Fruit fly (Drosophila melanogaster): Measurements from ENCODE around the gene nau.

The nau gene

DNA sequence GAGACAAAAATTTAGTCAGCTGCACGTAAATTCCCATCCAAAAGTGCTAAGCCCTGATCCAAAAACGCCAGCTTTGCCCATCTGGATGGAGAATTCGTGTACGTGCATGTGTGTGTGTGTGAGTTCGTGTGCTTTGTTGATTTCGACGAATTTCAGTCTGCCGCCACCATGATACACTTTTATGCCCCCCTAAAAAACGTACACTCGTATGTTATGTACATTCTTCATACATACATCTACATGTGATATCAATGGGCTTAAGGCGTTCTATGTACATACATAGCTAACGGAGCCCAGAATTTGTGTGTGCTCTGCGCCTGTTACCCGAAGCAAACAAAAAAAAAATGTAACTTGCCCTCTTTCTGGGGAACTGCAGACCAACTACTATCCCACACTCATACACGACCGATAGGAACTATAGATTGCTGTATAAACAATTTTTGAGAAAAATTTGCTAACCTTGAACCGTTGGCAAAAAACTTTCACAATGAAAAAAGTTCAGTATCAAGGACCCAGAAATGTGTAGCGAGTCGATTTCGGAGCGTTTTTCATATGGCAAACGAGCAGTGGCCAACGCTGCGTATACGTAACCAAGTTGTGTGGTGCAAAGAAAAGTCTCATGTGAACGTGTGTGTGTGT, 7.7 kb upstream of the nau start (continued):
- TF ChIP-seq slp2 (GFP tag; optimal IDR thresholded peaks at IDR 0.05) (no peak), mirr (GFP tag; optimal IDR thresholded peaks at IDR 0.05) (peak; percentile 63), CG7357 (GFP tag; IDR thresholded peaks at IDR 0.05) (no peak), abd-A (tag; optimal IDR thresholded peaks at IDR 0.05) (peak; percentile 71), Xbp1 (GFP tag; optimal IDR thresholded peaks at IDR 0.05) (no peak), ems (GFP tag; optimal IDR thresholded peaks at IDR 0.05) (no peak), chif (GFP tag; optimal IDR thresholded peaks at IDR 0.05) (no peak), Lpt (GFP tag; optimal IDR thresholded peaks at IDR 0.05) (no peak), CG10979 (tag; optimal IDR thresholded peaks at IDR 0.05) (no peak), CG31441 (GFP tag; IDR thresholded peaks at IDR 0.05) (no peak), CG7987 (GFP tag; optimal IDR thresholded peaks at IDR 0.05) (peak; percentile 23), chn (GFP tag; optimal IDR thresholded peaks at IDR 0.05) (no peak), CG9932 (GFP tag; IDR thresholded peaks at IDR 0.05) (no peak), dm (GFP tag; optimal IDR thresholded peaks at IDR 0.05) (no peak), Hmx (GFP tag; optimal IDR thresholded peaks at IDR 0.05) (no peak), CG11696 (GFP tag; IDR thresholded peaks at IDR 0.05) (no peak), gro (GFP tag; optimal IDR thresholded peaks at IDR 0.05) (no peak), CG9797 (GFP tag; optimal IDR thresholded peaks at IDR 0.05) (no peak), gem (tag; optimal IDR thresholded peaks at IDR 0.05) (no peak), emc (GFP tag; optimal IDR thresholded peaks at IDR 0.05) (no peak), sr (GFP tag; IDR thresholded peaks at IDR 0.05) (no peak), Sry-δ (GFP tag; optimal IDR thresholded peaks at IDR 0.05) (no peak), CG17612 (GFP tag; IDR thresholded peaks at IDR 0.05) (0 out of 2 replicates have a peak, but pooled peaks have one; percentile 7), CG11560 (tag; IDR thresholded peaks at IDR 0.05) (no peak), crol (GFP tag; IDR thresholded peaks at IDR 0.05) (no peak), crp (GFP tag; optimal IDR thresholded peaks at IDR 0.05) (no peak), fu2 (GFP tag; optimal IDR thresholded peaks at IDR 0.05) (no peak), ken (GFP tag; IDR thresholded peaks at IDR 0.05) (no peak), CHES-1-like (GFP tag; optimal IDR thresholded peaks at IDR 0.05) (no peak), CG3995 (GFP tag; optimal IDR thresholded peaks at IDR 0.05) (no peak)

DNA sequence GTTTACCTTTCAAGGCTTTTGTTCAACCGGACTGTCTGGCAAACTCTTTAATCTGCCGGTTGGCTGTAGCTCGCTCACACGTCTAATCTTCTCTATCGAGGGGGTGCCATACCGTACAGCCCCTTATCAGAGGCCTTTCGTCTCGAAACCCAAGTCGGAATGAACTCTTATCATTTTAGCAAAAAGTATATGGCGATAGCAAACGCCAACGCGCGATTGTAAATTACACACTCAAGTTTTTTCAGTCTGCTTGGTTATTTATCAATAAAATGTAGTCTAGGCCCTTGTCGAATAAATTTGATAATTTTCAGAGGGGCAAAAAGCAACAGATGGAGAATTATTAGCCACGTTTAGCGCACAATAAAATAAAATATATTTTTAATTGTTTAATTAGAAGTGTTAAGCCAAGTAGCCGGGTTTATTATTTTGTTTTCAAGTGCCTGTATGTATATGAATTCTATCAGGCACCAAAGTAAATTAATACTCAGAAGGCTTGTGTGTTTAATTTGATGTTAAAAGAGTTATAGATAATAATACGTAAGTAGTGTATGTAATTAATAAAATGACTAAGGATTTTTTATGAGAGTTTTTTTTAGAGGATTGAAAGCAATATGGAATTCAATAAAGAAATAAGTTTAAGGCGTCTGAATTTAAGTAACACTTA, 6.8 kb upstream of the nau start:
- TF ChIP-seq CG8944 (GFP tag; optimal IDR thresholded peaks at IDR 0.05) (no peak), D (optimal IDR thresholded peaks at IDR 0.05) (no peak), D (GFP tag; optimal IDR thresholded peaks at IDR 0.05) (no peak), ind (GFP tag; optimal IDR thresholded peaks at IDR 0.05) (no peak), B-H2 (GFP tag; optimal IDR thresholded peaks at IDR 0.05) (no peak), Max (GFP tag; optimal IDR thresholded peaks at IDR 0.05) (no peak), CG30403 (GFP tag; optimal IDR thresholded peaks at IDR 0.05) (no peak), CG31441 (GFP tag; IDR thresholded peaks at IDR 0.05) (no peak), rib (GFP tag; IDR thresholded peaks at IDR 0.05) (peak; percentile 70; the same call in 1 of the 2 replicates), Neu2 (GFP tag; optimal IDR thresholded peaks at IDR 0.05; ENCODE audit: borderline replicate concordance) (no peak), CG18599 (GFP tag; optimal IDR thresholded peaks at IDR 0.05) (no peak), crp (GFP tag; optimal IDR thresholded peaks at IDR 0.05) (no peak), Vsx1 (GFP tag; optimal IDR thresholded peaks at IDR 0.05) (peak; percentile 30), CG4854 (GFP tag; optimal IDR thresholded peaks at IDR 0.05) (no peak), CG12659 (GFP tag; optimal IDR thresholded peaks at IDR 0.05) (no peak), sob (GFP tag; IDR thresholded peaks at IDR 0.05) (no peak), CG11085 (GFP tag; IDR thresholded peaks at IDR 0.05) (no peak), CG11504 (tag; optimal IDR thresholded peaks at IDR 0.05) (no peak), HmgZ (tag; optimal IDR thresholded peaks at IDR 0.05) (peak; percentile 2), Oli (tag; optimal IDR thresholded peaks at IDR 0.05) (no peak), maf-S (GFP tag; optimal IDR thresholded peaks at IDR 0.05) (no peak), CG6654 (GFP tag; optimal IDR thresholded peaks at IDR 0.05) (no peak), Mrtf (GFP tag; IDR thresholded peaks at IDR 0.05) (no peak)
